Fruit fly (Drosophila melanogaster): ENCODE measurements around the gene Sod1.

dm6 chr3L:11103773-11104172 lies 9.8 kb downstream of the Sod1 start, which contains the start of gene CG32071:
- TF ChIP-seq CG8159 (tag; optimal IDR thresholded peaks at IDR 0.05) (no peak), rn (GFP tag; IDR thresholded peaks at IDR 0.05) (no peak), CG10348 (GFP tag; IDR thresholded peaks at IDR 0.05) (no peak), EcR (GFP tag; optimal IDR thresholded peaks at IDR 0.05) (no peak), fd96Ca (GFP tag; IDR thresholded peaks at IDR 0.05) (no peak), CG9948 (tag; optimal IDR thresholded peaks at IDR 0.05) (no peak)

All from whole organism, pupa.